Worm (Caenorhabditis elegans): ENCODE data around the gene C29F7.1.
"Not testable (repeated sequence)": the region's sequence is repeated elsewhere in the genome, so short reads cannot be mapped to it uniquely, and the experiment has no call there.

- not testable (repeated sequence) for TF ChIP-seq ama-1 (optimal IDR thresholded peaks at IDR 0.05); nhr-77 (tag; optimal IDR thresholded peaks at IDR 0.05)
These were observed 19.0 kb downstream of the C29F7.1 start, which contains the start of gene fkh-4 for ce11 chrX:13428755-13429154.

Data from whole organism, L3 larva.